Worm (Caenorhabditis elegans) whole organism, mixed stage, embryonic: ENCODE data around the gene C46C11.4.

Experiments
- ces-1 ChIP-seq: fragments of 150-350 bp; optimal IDR thresholded peaks from 2 replicates; lab custom pipeline; 2014; ENCODE audit warnings: missing biosample characterization, missing genetic modification reagents, missing genetic modification characterization
- drap-1 ChIP-seq: fragments of 200-800 bp; sonication (Bioruptor generic); optimal IDR thresholded peaks from 3 replicates; lab custom pipeline; 2018; ENCODE audit warnings: mild to moderate bottlenecking, missing genetic modification characterization, missing compliant biosample characterization
- elt-3 ChIP-seq: fragments of 150-350 bp; optimal IDR thresholded peaks from 2 replicates; lab custom pipeline; 2014; ENCODE audit warnings: missing biosample characterization, missing genetic modification characterization
- lin-13 ChIP-seq: fragments of 150-350 bp; optimal IDR thresholded peaks from 2 replicates; lab custom pipeline; 2014; ENCODE audit warnings: missing biosample characterization, missing genetic modification characterization
- lin-32 ChIP-seq: fragments of 200-800 bp; sonication (Bioruptor generic); optimal IDR thresholded peaks from 2 replicates; lab custom pipeline; 2018; ENCODE audit warnings: mild to moderate bottlenecking, missing genetic modification characterization, missing compliant biosample characterization
- nhr-12 ChIP-seq: fragments of 150-350 bp; optimal IDR thresholded peaks from 2 replicates; lab custom pipeline; 2014; ENCODE audit warnings: missing biosample characterization, missing genetic modification characterization
- nhr-76 ChIP-seq: sonication (generic microtip); optimal IDR thresholded peaks from 2 replicates; lab custom pipeline; 2017; ENCODE audit warnings: missing biosample characterization, missing genetic modification characterization
- pha-4 ChIP-seq: fragments of 150-350 bp; optimal IDR thresholded peaks from 2 replicates; lab custom pipeline; 2018; ENCODE audit warnings: missing biosample characterization, missing genetic modification reagents, missing genetic modification characterization
- snpc-4 ChIP-seq: fragments of 150-350 bp; optimal IDR thresholded peaks from 2 replicates; lab custom pipeline; 2014; ENCODE audit warnings: missing biosample characterization, missing genetic modification characterization
- sptf-1 ChIP-seq: sonication (generic microtip); optimal IDR thresholded peaks from 2 replicates; lab custom pipeline; 2017; ENCODE audit warnings: mild to moderate bottlenecking, missing genetic modification characterization, moderate library complexity, missing compliant biosample characterization
- unc-39 ChIP-seq: fragments of 150-350 bp; optimal IDR thresholded peaks from 2 replicates; lab custom pipeline; 2014; ENCODE audit warnings: missing biosample characterization, missing genetic modification characterization
- unc-62 ChIP-seq: fragments of 150-350 bp; optimal IDR thresholded peaks from 2 replicates; lab custom pipeline; 2014; ENCODE audit warnings: missing biosample characterization, missing genetic modification reagents, missing genetic modification characterization

DNA sequence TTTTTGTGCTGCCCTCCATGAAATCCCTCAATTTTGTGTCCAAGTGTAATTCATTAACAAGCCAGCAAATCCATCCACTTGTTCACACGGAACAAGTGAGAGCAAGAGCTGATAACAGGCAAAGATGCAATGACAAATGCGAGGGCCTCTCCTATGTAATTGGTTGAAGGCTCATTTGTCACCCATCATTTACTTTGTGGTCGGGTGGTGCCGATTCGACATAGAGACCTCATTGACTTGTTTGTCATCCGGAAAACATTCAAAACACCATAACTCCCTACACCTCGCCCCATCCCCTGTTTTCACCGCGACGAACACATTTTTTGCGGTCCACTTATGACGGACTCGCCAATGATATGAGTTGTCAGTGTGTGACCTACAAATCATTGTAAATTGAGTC lies 4.4 kb upstream of the C46C11.4 start:
- TF ChIP-seq nhr-76 (tag; lab: Kevin White, UChicago), result no peak
- no peak for TF ChIP-seq elt-3 (tag; lab: Kevin White, UChicago)
- no peak for TF ChIP-seq sptf-1
- no peak for TF ChIP-seq unc-39 (tag; lab: Kevin White, UChicago)
- TF ChIP-seq drap-1, result no peak
- no peak for TF ChIP-seq pha-4 (tag; lab: Kevin White, UChicago)
- TF ChIP-seq nhr-12 (tag; lab: Kevin White, UChicago), result no peak
- no peak for TF ChIP-seq ces-1
- TF ChIP-seq lin-32, result no peak
- no peak for TF ChIP-seq unc-62 (GFP tag; lab: Kevin White, UChicago)
- TF ChIP-seq lin-13 (tag; lab: Kevin White, UChicago), result no peak
- TF ChIP-seq snpc-4 (tag; lab: Kevin White, UChicago), result no peak
